Fruit fly (Drosophila melanogaster): ENCODE data around the gene CG31673.
A peak's percentile ranks its signal among the peaks of the same experiment; 100 is the strongest.

The CG31673 gene

dm6 chr2L:20799991-20800897, 29.2 kb upstream of the CG31673 start (continued):
- TF ChIP-seq fkh (GFP tag; optimal IDR thresholded peaks at IDR 0.05) (peak; percentile 61), cyc (GFP tag; optimal IDR thresholded peaks at IDR 0.05) (peak; percentile 98), pdm3 (GFP tag; optimal IDR thresholded peaks at IDR 0.05) (peak; percentile 95), Sox15 (GFP tag; optimal IDR thresholded peaks at IDR 0.05) (peak; percentile 91), spab (GFP tag; optimal IDR thresholded peaks at IDR 0.05) (peak; percentile 98), CG11902 (GFP tag; optimal IDR thresholded peaks at IDR 0.05) (peak; percentile 90), CG1621 (tag; optimal IDR thresholded peaks at IDR 0.05) (peak; percentile 97), ss (GFP tag; optimal IDR thresholded peaks at IDR 0.05) (peak; percentile 96 to 98), Eip75B (GFP tag; optimal IDR thresholded peaks at IDR 0.05) (peak; percentile 97), Eip78C (GFP tag) (peak; percentile 99), svp (GFP tag) (peak; percentile 99)

dm6 chr2L:20801801-20802200, 27.6 kb upstream of the CG31673 start:
- TF ChIP-seq vri (GFP tag; optimal IDR thresholded peaks at IDR 0.05) (no peak), Met (GFP tag; optimal IDR thresholded peaks at IDR 0.05) (no peak), CG11294 (GFP tag; IDR thresholded peaks at IDR 0.05) (no peak), topi (GFP tag; optimal IDR thresholded peaks at IDR 0.05) (no peak), CG31627 (GFP tag; optimal IDR thresholded peaks at IDR 0.05) (no peak)

- TF ChIP-seq Sox15 (GFP tag; optimal IDR thresholded peaks at IDR 0.05) (peak; percentile 42), Hr39 (GFP tag; optimal IDR thresholded peaks at IDR 0.05) (peak; percentile 53), achi (GFP tag; optimal IDR thresholded peaks at IDR 0.05) (peak; percentile 63), CG6276 (GFP tag; optimal IDR thresholded peaks at IDR 0.05) (peak; percentile 74), Ets96B (tag; optimal IDR thresholded peaks at IDR 0.05) (peak; percentile 78), CG15336 (GFP tag; IDR thresholded peaks at IDR 0.05) (peak; percentile 74), CG11294 (GFP tag; IDR thresholded peaks at IDR 0.05) (peak; percentile 61), Blimp-1 (GFP tag; optimal IDR thresholded peaks at IDR 0.05) (no peak), CG6808 (GFP tag; optimal IDR thresholded peaks at IDR 0.05) (peak; percentile 38), spab (GFP tag; optimal IDR thresholded peaks at IDR 0.05) (peak; percentile 37), CG6854 (GFP tag; optimal IDR thresholded peaks at IDR 0.05) (no peak), esn (GFP tag; optimal IDR thresholded peaks at IDR 0.05) (peak; percentile 61), dsx (GFP tag; optimal IDR thresholded peaks at IDR 0.05; ENCODE audit: poor library complexity, severe bottlenecking) (peak; percentile 64), CG3919 (GFP tag; optimal IDR thresholded peaks at IDR 0.05) (peak; percentile 79), salr (GFP tag; optimal IDR thresholded peaks at IDR 0.05) (no peak), Sox14 (GFP tag; optimal IDR thresholded peaks at IDR 0.05) (peak; percentile 49), CG8632 (GFP tag; optimal IDR thresholded peaks at IDR 0.05) (peak; percentile 30), fd59A (GFP tag; optimal IDR thresholded peaks at IDR 0.05) (peak; percentile 1), CG16779 (tag; optimal IDR thresholded peaks at IDR 0.05) (no peak), Lpt (GFP tag; optimal IDR thresholded peaks at IDR 0.05) (peak; percentile 45), CG4318 (GFP tag; optimal IDR thresholded peaks at IDR 0.05) (peak; percentile 31), fkh (GFP tag; optimal IDR thresholded peaks at IDR 0.05) (no peak), CG1621 (tag; optimal IDR thresholded peaks at IDR 0.05) (peak; percentile 37), Smox (GFP tag; optimal IDR thresholded peaks at IDR 0.05) (peak; percentile 12), svp (GFP tag) (peak; percentile 91), CG11762 (GFP tag; optimal IDR thresholded peaks at IDR 0.05; ENCODE audit: insufficient read depth) (peak; percentile 55), Ets21C (GFP tag; optimal IDR thresholded peaks at IDR 0.05) (no peak), Eip75B (GFP tag; optimal IDR thresholded peaks at IDR 0.05) (peak; percentile 2), net (GFP tag; optimal IDR thresholded peaks at IDR 0.05) (peak; percentile 54), fd85E (GFP tag; optimal IDR thresholded peaks at IDR 0.05) (peak; percentile 20), CG9139 (GFP tag; optimal IDR thresholded peaks at IDR 0.05) (peak; percentile 58), CG3032 (tag; optimal IDR thresholded peaks at IDR 0.05) (peak; percentile 46), vri (GFP tag; optimal IDR thresholded peaks at IDR 0.05) (no peak), CG34406 (GFP tag; optimal IDR thresholded peaks at IDR 0.05) (peak; percentile 27), pdm3 (GFP tag; optimal IDR thresholded peaks at IDR 0.05) (peak; percentile 67), eg (GFP tag; IDR thresholded peaks at IDR 0.05) (peak; percentile 88), CG6163 (GFP tag; IDR thresholded peaks at IDR 0.05) (peak; percentile 91), dac (GFP tag; optimal IDR thresholded peaks at IDR 0.05) (peak; percentile 73)
Observed at dm6 chr2L:20802204-20802603, 27.2 kb upstream of the CG31673 start.
